Fruit fly (Drosophila melanogaster) whole organism, embryonic: Measurements from ENCODE around the gene CG46439.

ENCODE experiments used
- CG12071 ChIP-seq: fragments of 200-800 bp; sonication (Bioruptor generic); optimal IDR thresholded peaks from 3 replicates; lab custom pipeline; 2018; ENCODE audit warnings: missing biosample characterization, mild to moderate bottlenecking, missing genetic modification characterization
- CG1603 ChIP-seq: fragments of 200-800 bp; sonication (Bioruptor generic); optimal IDR thresholded peaks from 2 replicates; lab custom pipeline; 2019; ENCODE audit warnings: missing biosample characterization, mild to moderate bottlenecking, missing genetic modification characterization, moderate library complexity
- CG18599 ChIP-seq: fragments of 200-800 bp; sonication (Bioruptor generic); optimal IDR thresholded peaks from 3 replicates; lab custom pipeline; 2017; ENCODE audit warnings: missing biosample characterization, missing genetic modification characterization, mild to moderate bottlenecking, moderate library complexity, missing genetic modification reagents
- CG34422 ChIP-seq: fragments of 200-800 bp; sonication (Bioruptor generic); IDR thresholded peaks from 3 replicates; pipeline ENCODE4 v1.3.6; 2022; ENCODE audit warnings: missing biosample characterization, missing genetic modification characterization
- CG8281 ChIP-seq: fragments of 200-800 bp; sonication (Bioruptor generic); optimal IDR thresholded peaks from 2 replicates; lab custom pipeline; 2018; ENCODE audit warnings: missing biosample characterization, mild to moderate bottlenecking, missing genetic modification characterization, moderate library complexity
- CG8290 ChIP-seq, 3 experiments: fragments of 200-800 bp; sonication (Bioruptor generic); optimal IDR thresholded peaks; 2 replicates each; lab custom pipeline; 2016 to 2019; ENCODE audit warnings: missing biosample characterization in 3 of 3, missing genetic modification characterization in 3 of 3, mild to moderate bottlenecking in 2 of 3, moderate library complexity in 1 of 3
- Six4 ChIP-seq: fragments of 200-800 bp; sonication (Bioruptor generic); optimal IDR thresholded peaks from 2 replicates; lab custom pipeline; 2016; ENCODE audit warnings: missing biosample characterization, missing genetic modification characterization
- bbx ChIP-seq: fragments of 200-800 bp; sonication (Bioruptor generic); IDR thresholded peaks from 2 replicates; pipeline ENCODE4 v1.3.6; 2022; ENCODE audit warnings: missing biosample characterization, missing genetic modification characterization; ENCODE audit not compliant: partially characterized antibody
- chn ChIP-seq: fragments of 200-800 bp; sonication (Bioruptor generic); optimal IDR thresholded peaks from 2 replicates; lab custom pipeline; 2016; ENCODE audit warnings: missing biosample characterization, missing genetic modification characterization
- dan ChIP-seq: fragments of 200-800 bp; sonication (Bioruptor generic); IDR thresholded peaks from 2 replicates; pipeline ENCODE4 v1.3.6; 2022; ENCODE audit warnings: missing biosample characterization, missing genetic modification characterization
- luna ChIP-seq: fragments of 200-800 bp; sonication (Bioruptor generic); optimal IDR thresholded peaks from 2 replicates; lab custom pipeline; 2016; ENCODE audit warnings: missing biosample characterization, missing genetic modification characterization
- p53 ChIP-seq: fragments of 200-800 bp; sonication (Bioruptor generic); optimal IDR thresholded peaks from 2 replicates; lab custom pipeline; 2016; ENCODE audit warnings: missing biosample characterization, missing genetic modification characterization
- seq ChIP-seq: fragments of 200-800 bp; sonication (Bioruptor generic); IDR thresholded peaks from 2 replicates; pipeline ENCODE4 v1.3.6; 2022; ENCODE audit warnings: missing biosample characterization, missing genetic modification characterization

DNA sequence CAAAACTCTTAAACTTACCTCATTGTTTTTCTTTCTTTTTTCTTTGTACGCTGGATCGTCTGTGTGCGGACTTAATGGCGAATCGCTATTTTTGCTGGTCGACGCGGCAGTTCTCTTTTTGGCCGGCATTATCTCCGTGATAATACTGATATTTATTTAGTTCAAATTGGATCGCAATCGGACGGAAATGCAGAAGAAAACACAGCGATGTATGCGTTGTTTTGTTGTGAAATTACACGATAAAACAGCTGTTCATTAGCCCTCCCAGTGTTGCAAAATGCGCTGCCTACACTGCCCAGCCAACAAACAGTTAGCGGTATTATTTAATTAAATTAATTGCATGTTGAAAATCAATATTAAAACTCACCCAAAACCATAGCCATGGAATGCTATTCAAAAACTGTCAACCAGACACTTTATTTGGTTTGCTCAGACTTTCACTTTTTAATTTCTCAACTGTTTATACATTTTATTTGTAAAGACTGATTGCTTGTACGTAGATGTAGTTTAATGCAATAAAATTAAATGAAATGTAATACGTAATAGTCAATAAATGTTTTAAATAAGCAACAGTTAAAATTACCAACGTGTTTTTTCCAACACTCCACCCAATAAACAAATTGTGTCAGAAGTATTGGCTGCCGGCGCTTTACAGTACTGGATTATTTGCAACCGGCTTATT lies 2.1 kb upstream of the CG46439 start, which contains the start of the genes Irbp18 and APP-BP1:
- TF ChIP-seq CG8281 (peak; percentile 79), chn (GFP tag; lab: Kevin White, UChicago) (peak; percentile 96), Six4 (peak; percentile 94), seq (GFP tag; lab: Robert Waterston, UW) (peak; percentile 87), CG1603 (tag; lab: Kevin White, UChicago) (peak; percentile 88), luna (GFP tag; lab: Kevin White, UChicago) (peak; percentile 91), bbx (GFP tag; lab: Robert Waterston, UW) (peak; percentile 16; the same call in 1 of the 2 replicates), CG8290 (GFP tag; optimal IDR thresholded peaks at IDR 0.05; lab: Kevin White, UChicago) (peak; percentile 87), CG8290 (tag; optimal IDR thresholded peaks at IDR 0.05; lab: Kevin White, UChicago) (peak; percentile 81 to 92), dan (no peak), CG12071 (GFP tag; lab: Kevin White, UChicago) (peak; percentile 83), CG34422 (GFP tag; lab: Robert Waterston, UW) (peak; percentile 87), CG18599 (GFP tag; lab: Kevin White, UChicago) (peak; percentile 95), p53 (GFP tag; lab: Kevin White, UChicago) (peak; percentile 87)
